Worm (Caenorhabditis elegans) whole organism, L1 larva: ENCODE data around the gene Y94H6A.7.

Source experiments
- C04F5.9 ChIP-seq: sonication (generic microtip); optimal IDR thresholded peaks from 2 replicates; lab custom pipeline; 2016; ENCODE audit warnings: missing genetic modification characterization, missing compliant biosample characterization
- C34B4.2 ChIP-seq: sonication (generic microtip); optimal IDR thresholded peaks from 2 replicates; lab custom pipeline; 2017; ENCODE audit warnings: mild to moderate bottlenecking, missing genetic modification characterization, missing compliant biosample characterization
- Y116A8C.19 ChIP-seq: sonication (generic microtip); optimal IDR thresholded peaks from 2 replicates; lab custom pipeline; 2016; ENCODE audit warnings: missing compliant biosample characterization, missing genetic modification characterization, borderline replicate concordance
- ceh-63 ChIP-seq: fragments of 200-800 bp; sonication (Bioruptor generic); optimal IDR thresholded peaks from 2 replicates; lab custom pipeline; 2018; ENCODE audit warnings: mild to moderate bottlenecking, missing genetic modification characterization, missing compliant biosample characterization
- ceh-88 ChIP-seq: fragments of 200-800 bp; sonication (Bioruptor generic); IDR thresholded peaks from 2 replicates; pipeline ENCODE4 v1.3.6; 2022; ENCODE audit warnings: missing genetic modification characterization, missing compliant biosample characterization
- ceh-90 ChIP-seq: sonication (generic microtip); optimal IDR thresholded peaks from 2 replicates; lab custom pipeline; 2016; ENCODE audit warnings: missing genetic modification characterization, missing compliant biosample characterization
- dpl-1 ChIP-seq, 3 experiments: fragments of 150-350 bp in 2 of 3; sonication (generic microtip) in 1 of 3; optimal IDR thresholded peaks; 2 replicates each; lab custom pipeline; 2014 to 2017; ENCODE audit warnings: missing biosample characterization in 3 of 3, missing genetic modification characterization in 3 of 3, missing genetic modification reagents in 3 of 3
- dsc-1 ChIP-seq: sonication (generic microtip); optimal IDR thresholded peaks from 2 replicates; lab custom pipeline; 2016; ENCODE audit warnings: mild to moderate bottlenecking, missing genetic modification characterization, missing compliant biosample characterization
- efl-1 ChIP-seq, 4 experiments: fragments of 150-350 bp; optimal IDR thresholded peaks in 3 of 4; peaks in 1 of 4; 1 replicate in 1 of 4; 2 replicates in 3 of 4; lab custom pipeline; 2014; ENCODE audit warnings: missing biosample characterization in 2 of 4, missing genetic modification characterization in 2 of 4, missing genetic modification reagents in 2 of 4
- efl-3 ChIP-seq: fragments of 200-800 bp; sonication (Bioruptor generic); optimal IDR thresholded peaks from 2 replicates; lab custom pipeline; 2018; ENCODE audit warnings: mild to moderate bottlenecking, missing genetic modification characterization, missing compliant biosample characterization
- elt-2 ChIP-seq: sonication (generic microtip); optimal IDR thresholded peaks from 2 replicates; lab custom pipeline; 2016; ENCODE audit warnings: missing genetic modification characterization, mild to moderate bottlenecking, inconsistent platforms, missing compliant biosample characterization, missing genetic modification reagents
- elt-3 ChIP-seq, 6 experiments: fragments of 150-350 bp in 1 of 6; sonication (generic microtip); optimal IDR thresholded peaks; 2 replicates each; lab custom pipeline; 2017 to 2018; ENCODE audit warnings: missing biosample characterization in 6 of 6, missing genetic modification characterization in 6 of 6, inconsistent platforms in 1 of 6
- ets-5 ChIP-seq: fragments of 200-800 bp; sonication (Bioruptor generic); IDR thresholded peaks from 2 replicates; pipeline ENCODE4 v1.3.6; 2022; ENCODE audit warnings: missing genetic modification characterization, missing compliant biosample characterization
- fkh-10 ChIP-seq: sonication (generic microtip); optimal IDR thresholded peaks from 2 replicates; lab custom pipeline; 2017; ENCODE audit warnings: missing biosample characterization, missing genetic modification reagents, missing genetic modification characterization
- fkh-4 ChIP-seq: sonication (generic microtip); optimal IDR thresholded peaks from 2 replicates; lab custom pipeline; 2016; ENCODE audit warnings: missing compliant biosample characterization, missing genetic modification characterization, borderline replicate concordance
- fos-1 ChIP-seq: fragments of 150-350 bp; optimal IDR thresholded peaks from 2 replicates; lab custom pipeline; 2014; ENCODE audit warnings: missing biosample characterization, missing genetic modification characterization
- grh-1 ChIP-seq: fragments of 200-800 bp; sonication (Bioruptor generic); IDR thresholded peaks from 2 replicates; pipeline ENCODE4 v1.3.6; 2022; ENCODE audit warnings: missing genetic modification reagents, missing genetic modification characterization, missing compliant biosample characterization
- hpl-2 ChIP-seq: fragments of 150-350 bp; optimal IDR thresholded peaks from 2 replicates; lab custom pipeline; 2014; ENCODE audit warnings: missing biosample characterization, missing genetic modification reagents, missing genetic modification characterization
- isw-1 ChIP-seq: fragments of 200-800 bp; sonication (Bioruptor generic); IDR thresholded peaks from 2 replicates; pipeline ENCODE4 v1.3.6; 2022; ENCODE audit warnings: missing genetic modification characterization, missing compliant biosample characterization
- jun-1 ChIP-seq: fragments of 150-350 bp; optimal IDR thresholded peaks from 2 replicates; lab custom pipeline; 2014; ENCODE audit warnings: missing biosample characterization, missing genetic modification reagents, missing genetic modification characterization
- lin-13 ChIP-seq: fragments of 150-350 bp; optimal IDR thresholded peaks from 2 replicates; lab custom pipeline; 2014; ENCODE audit warnings: missing biosample characterization, missing genetic modification reagents, missing genetic modification characterization
- lin-15B ChIP-seq: fragments of 150-350 bp; sonication (generic microtip); optimal IDR thresholded peaks from 3 replicates; lab custom pipeline; 2014; ENCODE audit warnings: missing biosample characterization, missing genetic modification characterization
- lin-35 ChIP-seq, 2 experiments: fragments of 150-350 bp; optimal IDR thresholded peaks; 2 replicates each; lab custom pipeline; 2014; ENCODE audit warnings: missing biosample characterization in 2 of 2, missing genetic modification characterization in 2 of 2, missing genetic modification reagents in 2 of 2
- lin-39 ChIP-seq: fragments of 150-350 bp; optimal IDR thresholded peaks from 2 replicates; lab custom pipeline; 2014; ENCODE audit warnings: missing biosample characterization, missing genetic modification reagents, missing genetic modification characterization
- lsy-2 ChIP-seq, 2 experiments: fragments of 150-350 bp; optimal IDR thresholded peaks; 2 replicates each; lab custom pipeline; 2014; ENCODE audit warnings: missing biosample characterization in 2 of 2, missing genetic modification characterization in 2 of 2
- mab-9 ChIP-seq: fragments of 200-800 bp; sonication (Bioruptor generic); IDR thresholded peaks from 2 replicates; pipeline ENCODE4 v1.3.6; 2022; ENCODE audit warnings: missing genetic modification reagents, missing genetic modification characterization, missing compliant biosample characterization
- mdl-1 ChIP-seq, 2 experiments: fragments of 150-350 bp; optimal IDR thresholded peaks; 2 replicates each; lab custom pipeline; 2014 to 2017; ENCODE audit warnings: missing biosample characterization in 2 of 2, missing genetic modification characterization in 2 of 2, inconsistent platforms in 1 of 2
- mef-2 ChIP-seq: fragments of 150-350 bp; optimal IDR thresholded peaks from 2 replicates; lab custom pipeline; 2014; ENCODE audit warnings: missing biosample characterization, missing genetic modification characterization
- mep-1 ChIP-seq: fragments of 150-350 bp; optimal IDR thresholded peaks from 2 replicates; lab custom pipeline; 2014; ENCODE audit warnings: missing biosample characterization, missing genetic modification characterization
- nhr-11 ChIP-seq: fragments of 150-350 bp; optimal IDR thresholded peaks from 2 replicates; lab custom pipeline; 2014; ENCODE audit warnings: missing biosample characterization, missing genetic modification characterization
- nhr-237 ChIP-seq: fragments of 150-350 bp; optimal IDR thresholded peaks from 2 replicates; lab custom pipeline; 2014; ENCODE audit warnings: missing biosample characterization, missing genetic modification characterization
- nhr-28 ChIP-seq: fragments of 150-350 bp; optimal IDR thresholded peaks from 2 replicates; lab custom pipeline; 2014; ENCODE audit warnings: missing biosample characterization, missing genetic modification characterization
- nhr-47 ChIP-seq: sonication (generic microtip); optimal IDR thresholded peaks from 2 replicates; lab custom pipeline; 2016; ENCODE audit warnings: mild to moderate bottlenecking, missing genetic modification characterization, moderate library complexity, missing compliant biosample characterization
- nhr-71 ChIP-seq: sonication (generic microtip); optimal IDR thresholded peaks from 2 replicates; lab custom pipeline; 2016; ENCODE audit warnings: mild to moderate bottlenecking, missing genetic modification characterization, moderate library complexity, missing compliant biosample characterization
- nhr-76 ChIP-seq: sonication (generic microtip); optimal IDR thresholded peaks from 2 replicates; lab custom pipeline; 2017; ENCODE audit warnings: missing biosample characterization, missing genetic modification characterization
- nhr-77 ChIP-seq: fragments of 150-350 bp; optimal IDR thresholded peaks from 2 replicates; lab custom pipeline; 2014; ENCODE audit warnings: missing biosample characterization, missing genetic modification characterization
- nhr-84 ChIP-seq: sonication (generic microtip); optimal IDR thresholded peaks from 2 replicates; lab custom pipeline; 2017; ENCODE audit warnings: missing biosample characterization, missing genetic modification characterization
- nhr-85 ChIP-seq: sonication (generic microtip); peaks from one replicate; lab custom pipeline; 2016; ENCODE audit warnings: missing genetic modification characterization, inconsistent platforms, missing compliant biosample characterization
- nhr-90 ChIP-seq: sonication (generic microtip); optimal IDR thresholded peaks from 2 replicates; lab custom pipeline; 2016; ENCODE audit warnings: mild to moderate bottlenecking, missing genetic modification characterization, missing compliant biosample characterization; ENCODE audit not compliant: poor library complexity
- pax-3 ChIP-seq: fragments of 200-800 bp; sonication (Bioruptor generic); optimal IDR thresholded peaks from 2 replicates; lab custom pipeline; 2018; ENCODE audit warnings: mild to moderate bottlenecking, missing genetic modification characterization, moderate library complexity, missing compliant biosample characterization
- rnt-1 ChIP-seq: sonication (generic microtip); optimal IDR thresholded peaks from 2 replicates; lab custom pipeline; 2016; ENCODE audit warnings: mild to moderate bottlenecking, missing genetic modification characterization, moderate library complexity, missing compliant biosample characterization
- sptf-1 ChIP-seq: fragments of 150-350 bp; optimal IDR thresholded peaks from 2 replicates; lab custom pipeline; 2014; ENCODE audit warnings: missing biosample characterization, missing genetic modification characterization
- swsn-7 ChIP-seq: sonication (generic microtip); optimal IDR thresholded peaks from 2 replicates; lab custom pipeline; 2016; ENCODE audit warnings: missing genetic modification characterization, missing compliant biosample characterization
- tlp-1 ChIP-seq: fragments of 150-350 bp; optimal IDR thresholded peaks from 2 replicates; lab custom pipeline; 2014; ENCODE audit warnings: missing biosample characterization, missing genetic modification characterization
- unc-130 ChIP-seq: fragments of 150-350 bp; optimal IDR thresholded peaks from 2 replicates; lab custom pipeline; 2017; ENCODE audit warnings: missing biosample characterization, missing genetic modification characterization, inconsistent platforms
- unc-62 ChIP-seq: fragments of 150-350 bp; optimal IDR thresholded peaks from 2 replicates; lab custom pipeline; 2014; ENCODE audit warnings: missing biosample characterization, missing genetic modification reagents, missing genetic modification characterization
- unc-86 ChIP-seq: sonication (generic microtip); optimal IDR thresholded peaks from 2 replicates; lab custom pipeline; 2016; ENCODE audit warnings: missing genetic modification characterization, missing compliant biosample characterization
- vab-15 ChIP-seq: sonication (generic microtip); optimal IDR thresholded peaks from 2 replicates; lab custom pipeline; 2017; ENCODE audit warnings: missing genotype, mild to moderate bottlenecking, missing genetic modification characterization, missing compliant biosample characterization
- xbp-1 ChIP-seq: sonication (generic microtip); optimal IDR thresholded peaks from 2 replicates; lab custom pipeline; 2016; ENCODE audit warnings: missing genetic modification characterization, missing compliant biosample characterization
- zag-1 ChIP-seq: fragments of 150-350 bp; optimal IDR thresholded peaks from 2 replicates; lab custom pipeline; 2014; ENCODE audit warnings: missing biosample characterization, missing genetic modification characterization
- ztf-11 ChIP-seq, 2 experiments: sonication (generic microtip); optimal IDR thresholded peaks; 2 replicates each; lab custom pipeline; 2016 to 2017; ENCODE audit warnings: missing genetic modification characterization in 2 of 2, missing biosample characterization in 1 of 2, missing compliant biosample characterization in 1 of 2

The Y94H6A.7 gene

DNA sequence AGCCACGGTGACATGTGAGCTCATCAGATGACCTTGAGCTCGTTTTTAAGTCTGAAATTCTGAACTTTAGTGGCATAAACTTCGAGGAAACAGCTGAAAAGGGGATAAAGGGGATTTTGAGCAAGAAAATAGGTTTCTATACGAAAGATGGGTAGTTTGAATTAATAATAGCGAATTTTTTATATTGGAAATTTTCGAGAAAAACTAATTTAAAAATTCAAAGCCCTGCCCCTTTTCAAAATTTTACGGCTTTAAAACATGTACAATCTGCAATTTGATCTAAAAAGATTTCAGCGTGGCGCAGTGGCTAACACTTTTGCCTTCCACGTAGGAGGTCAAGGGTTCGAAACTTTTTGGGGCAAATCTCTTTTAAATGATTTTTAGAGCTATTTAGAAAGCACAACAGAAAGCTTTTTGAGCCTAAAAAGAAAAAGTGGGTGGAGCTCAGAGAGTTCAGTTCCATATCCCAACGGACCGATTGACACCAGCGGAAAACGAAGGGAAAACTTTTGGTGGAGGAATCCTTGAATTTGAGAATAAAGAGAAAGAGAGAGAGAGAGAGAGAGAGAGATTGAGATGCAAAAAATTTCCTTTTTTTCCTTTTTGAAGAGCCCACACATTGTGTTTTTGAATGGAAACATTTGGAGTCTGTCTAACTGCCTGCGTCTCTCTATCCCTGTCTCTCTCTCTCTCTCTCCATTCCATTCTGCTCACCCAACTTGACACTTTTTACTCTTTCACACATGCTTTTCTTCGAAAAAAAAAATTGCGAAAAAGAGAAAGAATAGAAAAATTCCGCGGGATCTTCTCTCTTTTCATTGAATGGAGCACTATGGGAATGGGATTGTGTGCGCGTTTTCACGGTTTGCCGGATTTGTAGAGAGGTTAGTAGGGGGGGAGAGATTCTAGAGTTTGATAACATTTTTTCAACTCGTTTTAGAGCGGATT lies 52.1 kb downstream of the Y94H6A.7 start, which contains the start of gene Y69A2AR.31 (continued):
- TF ChIP-seq fkh-4, result no peak
- no peak for TF ChIP-seq nhr-90
- TF ChIP-seq zag-1 (tag; lab: Kevin White, UChicago), result no peak
- TF ChIP-seq ets-5, result no peak
- no peak for TF ChIP-seq tlp-1 (tag; lab: Kevin White, UChicago)
- TF ChIP-seq fos-1 (tag; lab: Kevin White, UChicago), result no peak
- peak; percentile 15 for TF ChIP-seq nhr-85 (tag; lab: Kevin White, UChicago)
- TF ChIP-seq C34B4.2, result no peak
- no peak for TF ChIP-seq nhr-28 (tag; lab: Kevin White, UChicago)
- peak; percentile 15 for TF ChIP-seq unc-86 (tag; lab: Kevin White, UChicago)
- TF ChIP-seq unc-130 (tag; lab: Kevin White, UChicago), result no peak
- TF ChIP-seq hpl-2 (GFP tag; lab: Kevin White, UChicago), result no peak
- no peak for TF ChIP-seq elt-2 (tag; lab: Kevin White, UChicago)
- TF ChIP-seq dsc-1 (tag; lab: Kevin White, UChicago), result peak; percentile 57
- TF ChIP-seq lin-39 (tag; lab: Kevin White, UChicago), result no peak
- TF ChIP-seq nhr-77 (tag; lab: Kevin White, UChicago), result no peak
- no peak for TF ChIP-seq C04F5.9 (tag; lab: Kevin White, UChicago)
- TF ChIP-seq vab-15 (tag; lab: Kevin White, UChicago), result no peak
- no peak for TF ChIP-seq xbp-1
- peak; percentile 12 for TF ChIP-seq isw-1
- no peak for TF ChIP-seq mef-2 (tag; lab: Kevin White, UChicago)
- no peak for TF ChIP-seq mep-1
- TF ChIP-seq pax-3 (tag; lab: Kevin White, UChicago), result no peak
- no peak for TF ChIP-seq nhr-11 (tag; lab: Kevin White, UChicago)
- TF ChIP-seq ceh-63 (GFP tag; lab: Kevin White, UChicago), result no peak
- TF ChIP-seq jun-1 (tag; lab: Kevin White, UChicago), result no peak
- TF ChIP-seq nhr-76 (tag; lab: Kevin White, UChicago), result no peak
- no peak for TF ChIP-seq nhr-237
- peak; percentile 40 for TF ChIP-seq nhr-47
- TF ChIP-seq lin-35 (GFP tag; optimal IDR thresholded peaks at IDR 0.05; lab: Kevin White, UChicago), result peak in 1 of 2 experiments; percentile 33
- peak in 2 of 3 experiments; percentile 9 to 25 for TF ChIP-seq dpl-1 (GFP tag; optimal IDR thresholded peaks at IDR 0.05; lab: Kevin White, UChicago)
- TF ChIP-seq ztf-11 (tag; optimal IDR thresholded peaks at IDR 0.05; lab: Kevin White, UChicago), result no peak
- TF ChIP-seq ceh-90 (tag; lab: Kevin White, UChicago), result no peak
- no peak for TF ChIP-seq swsn-7 (tag; lab: Kevin White, UChicago)
- no peak for TF ChIP-seq efl-3 (GFP tag; lab: Kevin White, UChicago)
- no peak for TF ChIP-seq Y116A8C.19 (tag; lab: Kevin White, UChicago)
- TF ChIP-seq elt-3 (tag; optimal IDR thresholded peaks at IDR 0.05; lab: Kevin White, UChicago), result no peak
- no peak for TF ChIP-seq lin-15B (tag; lab: Kevin White, UChicago)
- TF ChIP-seq ceh-88 (GFP tag; lab: Robert Waterston, UW), result no peak
- TF ChIP-seq grh-1 (GFP tag; lab: Robert Waterston, UW), result no peak
- peak; percentile 72 for TF ChIP-seq fkh-10
- TF ChIP-seq mdl-1 (tag; optimal IDR thresholded peaks at IDR 0.05; lab: Kevin White, UChicago), result no peak
- TF ChIP-seq lin-13 (GFP tag; lab: Kevin White, UChicago), result no peak
- TF ChIP-seq unc-62 (GFP tag; lab: Kevin White, UChicago), result no peak
- peak; percentile 31 to 55 for TF ChIP-seq lsy-2 (tag; optimal IDR thresholded peaks at IDR 0.05; lab: Kevin White, UChicago)
- no peak for TF ChIP-seq nhr-84 (tag; lab: Kevin White, UChicago)
- TF ChIP-seq nhr-71, result peak; percentile 35
- TF ChIP-seq efl-1 (optimal IDR thresholded peaks at IDR 0.05; lab: Kevin White, UChicago), result peak; percentile 6 to 20
- peak; percentile 3 to 88 for TF ChIP-seq efl-1 (GFP tag; optimal IDR thresholded peaks at IDR 0.05 in 1 of 2; lab: Kevin White, UChicago)
- TF ChIP-seq rnt-1, result peak; percentile 26
- no peak for TF ChIP-seq sptf-1
- no peak for TF ChIP-seq mab-9 (GFP tag; lab: Robert Waterston, UW)
